Fruit fly (Drosophila melanogaster) whole organism, embryonic: ENCODE results near the gene CG33332.
A peak's percentile ranks its signal among the peaks of the same experiment; 100 is the strongest.

Experiments
- Awh ChIP-seq: fragments of 200-800 bp; sonication (Bioruptor generic); IDR thresholded peaks from 2 replicates; pipeline ENCODE4, ENCODE4 v1.3.6; 2022; ENCODE audit warnings: missing biosample characterization, missing genetic modification characterization
- CG1024 ChIP-seq: fragments of 200-800 bp; sonication (Bioruptor generic); IDR thresholded peaks from 2 replicates; pipeline ENCODE4 v1.3.6; 2022; ENCODE audit warnings: missing biosample characterization, missing genetic modification characterization
- CG12071 ChIP-seq: fragments of 200-800 bp; sonication (Bioruptor generic); optimal IDR thresholded peaks from 3 replicates; lab custom pipeline; 2018; ENCODE audit warnings: missing biosample characterization, mild to moderate bottlenecking, missing genetic modification characterization
- CG12236 ChIP-seq: fragments of 200-800 bp; sonication (Bioruptor generic); optimal IDR thresholded peaks from 2 replicates; lab custom pipeline; 2016; ENCODE audit warnings: missing biosample characterization, missing genetic modification characterization
- CG1233 ChIP-seq: fragments of 200-800 bp; sonication (Bioruptor generic); optimal IDR thresholded peaks from 4 replicates; lab custom pipeline; 2018; ENCODE audit warnings: missing biosample characterization, mild to moderate bottlenecking, missing genetic modification characterization
- CG14050 ChIP-seq: fragments of 200-800 bp; sonication (Bioruptor generic); IDR thresholded peaks from 3 replicates; pipeline ENCODE4 v1.3.6; 2022; ENCODE audit warnings: missing biosample characterization, missing genetic modification characterization
- CG15479 ChIP-seq: fragments of 200-800 bp; sonication (Bioruptor generic); optimal IDR thresholded peaks from 3 replicates; lab custom pipeline; 2019; ENCODE audit warnings: missing biosample characterization, mild to moderate bottlenecking, missing genetic modification characterization, moderate library complexity
- CG17328 ChIP-seq: fragments of 200-800 bp; sonication (Bioruptor generic); IDR thresholded peaks from 2 replicates; pipeline ENCODE4 v1.3.6; 2022; ENCODE audit warnings: missing biosample characterization, missing genetic modification characterization
- CG30020 ChIP-seq: fragments of 200-800 bp; optimal IDR thresholded peaks from 2 replicates; lab custom pipeline; 2019; ENCODE audit warnings: missing biosample characterization, mild to moderate bottlenecking, missing genetic modification characterization, moderate library complexity
- CG34376 ChIP-seq: fragments of 200-800 bp; sonication (Bioruptor generic); optimal IDR thresholded peaks from 2 replicates; lab custom pipeline; 2018; ENCODE audit warnings: missing biosample characterization, mild to moderate bottlenecking, missing genetic modification characterization
- CG7372 ChIP-seq: fragments of 200-800 bp; sonication (Bioruptor generic); IDR thresholded peaks from 2 replicates; pipeline ENCODE4 v1.3.6; 2022; ENCODE audit warnings: missing biosample characterization, missing genetic modification characterization
- CG7963 ChIP-seq: fragments of 200-800 bp; sonication (Bioruptor generic); IDR thresholded peaks from 3 replicates; pipeline ENCODE4 v1.3.6; 2022; ENCODE audit warnings: missing biosample characterization, missing genetic modification characterization; ENCODE audit not compliant: partially characterized antibody
- CG8290 ChIP-seq, 3 experiments: fragments of 200-800 bp; sonication (Bioruptor generic); optimal IDR thresholded peaks; 2 replicates each; lab custom pipeline; 2016 to 2019; ENCODE audit warnings: missing biosample characterization in 3 of 3, missing genetic modification characterization in 3 of 3, mild to moderate bottlenecking in 2 of 3, moderate library complexity in 1 of 3
- CG8359 ChIP-seq: fragments of 200-800 bp; sonication (Bioruptor generic); optimal IDR thresholded peaks from 2 replicates; lab custom pipeline; 2017; ENCODE audit warnings: missing biosample characterization, mild to moderate bottlenecking, missing genetic modification characterization, borderline replicate concordance
- CG8478 ChIP-seq: fragments of >200 bp; optimal IDR thresholded peaks from 2 replicates; lab custom pipeline; 2018
- CTCF ChIP-seq: fragments of 200-800 bp; sonication (Bioruptor generic); optimal IDR thresholded peaks from 2 replicates; lab custom pipeline; 2017; ENCODE audit warnings: missing biosample characterization, mild to moderate bottlenecking, missing genetic modification characterization, moderate library complexity
- Dek ChIP-seq: fragments of 200-800 bp; sonication (Bioruptor generic); optimal IDR thresholded peaks from 3 replicates; lab custom pipeline; 2019; ENCODE audit warnings: missing biosample characterization, mild to moderate bottlenecking, missing genetic modification characterization, moderate library complexity
- E2f1 ChIP-seq: fragments of 200-800 bp; sonication (Bioruptor generic); IDR thresholded peaks from 2 replicates; pipeline ENCODE4 v1.3.6; 2022; ENCODE audit warnings: missing biosample characterization, missing genetic modification characterization
- ERR ChIP-seq: fragments of 200-800 bp; sonication (Bioruptor generic); optimal IDR thresholded peaks from 2 replicates; lab custom pipeline; 2016; ENCODE audit warnings: missing biosample characterization, missing genetic modification characterization
- HLH3B ChIP-seq: fragments of 200-800 bp; sonication (Bioruptor generic); IDR thresholded peaks from 2 replicates; pipeline ENCODE4 v1.3.6; 2022; ENCODE audit warnings: missing biosample characterization, missing genetic modification characterization
- HmgD ChIP-seq: fragments of 200-800 bp; sonication (Bioruptor generic); optimal IDR thresholded peaks from 3 replicates; lab custom pipeline; 2016; ENCODE audit warnings: missing biosample characterization, missing genetic modification characterization
- Hr3 ChIP-seq: fragments of 200-800 bp; sonication (Bioruptor generic); optimal IDR thresholded peaks from 3 replicates; lab custom pipeline; 2016; ENCODE audit warnings: missing biosample characterization, missing genetic modification characterization
- MESR4 ChIP-seq: fragments of 200-800 bp; sonication (Bioruptor generic); optimal IDR thresholded peaks from 2 replicates; lab custom pipeline; 2018; ENCODE audit warnings: missing biosample characterization, mild to moderate bottlenecking, missing genetic modification characterization, moderate library complexity
- Nf-YA ChIP-seq: fragments of 200-800 bp; sonication (Bioruptor generic); IDR thresholded peaks from 2 replicates; pipeline ENCODE4 v1.3.6; 2022; ENCODE audit warnings: missing biosample characterization, missing genetic modification characterization
- Ptx1 ChIP-seq: fragments of 200-800 bp; sonication (Bioruptor generic); IDR thresholded peaks from 2 replicates; pipeline ENCODE4 v1.3.6; 2022; ENCODE audit warnings: missing biosample characterization, missing genetic modification characterization
- Six4 ChIP-seq: fragments of 200-800 bp; sonication (Bioruptor generic); optimal IDR thresholded peaks from 2 replicates; lab custom pipeline; 2016; ENCODE audit warnings: missing biosample characterization, missing genetic modification characterization
- Sox102F ChIP-seq: fragments of 200-800 bp; sonication (Bioruptor generic); optimal IDR thresholded peaks from 2 replicates; lab custom pipeline; 2018; ENCODE audit warnings: missing biosample characterization, mild to moderate bottlenecking, missing genetic modification characterization, moderate library complexity
- cas ChIP-seq: fragments of 200-800 bp; sonication (Bioruptor generic); IDR thresholded peaks from 2 replicates; pipeline ENCODE4 v1.3.6; 2022; ENCODE audit warnings: missing biosample characterization, missing genetic modification characterization
- danr ChIP-seq: fragments of 200-800 bp; sonication (Bioruptor generic); IDR thresholded peaks from 2 replicates; pipeline ENCODE4 v1.3.6; 2022; ENCODE audit warnings: missing biosample characterization, missing genetic modification characterization
- dmrt11E ChIP-seq: fragments of 200-800 bp; sonication (Bioruptor generic); optimal IDR thresholded peaks from 3 replicates; lab custom pipeline; 2018; ENCODE audit warnings: missing biosample characterization, mild to moderate bottlenecking, missing genetic modification characterization, moderate library complexity
- fd102C ChIP-seq: fragments of 200-800 bp; sonication (Bioruptor generic); optimal IDR thresholded peaks from 2 replicates; lab custom pipeline; 2018; ENCODE audit warnings: missing biosample characterization, mild to moderate bottlenecking, missing genetic modification characterization, moderate library complexity
- fd3F ChIP-seq: fragments of 200-800 bp; sonication (Bioruptor generic); optimal IDR thresholded peaks from 2 replicates; lab custom pipeline; 2018; ENCODE audit warnings: missing biosample characterization, mild to moderate bottlenecking, missing genetic modification characterization, moderate library complexity
- fd64A ChIP-seq: fragments of 200-800 bp; sonication (Bioruptor generic); optimal IDR thresholded peaks from 3 replicates; lab custom pipeline; 2018; ENCODE audit warnings: missing biosample characterization, mild to moderate bottlenecking, missing genetic modification characterization
- kah ChIP-seq: fragments of 200-800 bp; sonication (Bioruptor generic); optimal IDR thresholded peaks from 2 replicates; lab custom pipeline; 2018; ENCODE audit warnings: missing biosample characterization, mild to moderate bottlenecking, missing genetic modification characterization
- nerfin-2 ChIP-seq: fragments of 200-800 bp; sonication (Bioruptor generic); IDR thresholded peaks from 2 replicates; pipeline ENCODE4 v1.3.6; 2022; ENCODE audit warnings: missing biosample characterization, missing genetic modification characterization; ENCODE audit not compliant: partially characterized antibody
- otp ChIP-seq: fragments of 200-800 bp; sonication (Bioruptor generic); IDR thresholded peaks from 3 replicates; pipeline ENCODE4, ENCODE4 v1.3.6; 2022; ENCODE audit warnings: missing biosample characterization, missing genetic modification characterization
- ranshi ChIP-seq: fragments of 200-800 bp; sonication (Bioruptor generic); IDR thresholded peaks from 2 replicates; pipeline ENCODE4 v1.3.6; 2022; ENCODE audit warnings: missing biosample characterization, missing genetic modification characterization
- sd ChIP-seq: fragments of 200-800 bp; sonication (Bioruptor generic); optimal IDR thresholded peaks from 3 replicates; lab custom pipeline; 2018; ENCODE audit warnings: missing biosample characterization, mild to moderate bottlenecking, missing genetic modification characterization, moderate library complexity
- sug ChIP-seq: fragments of 200-800 bp; optimal IDR thresholded peaks from 2 replicates; lab custom pipeline; 2019; ENCODE audit warnings: missing biosample characterization, mild to moderate bottlenecking, missing genetic modification characterization, moderate library complexity
- wdn ChIP-seq: fragments of 200-800 bp; sonication (Bioruptor generic); IDR thresholded peaks from 2 replicates; pipeline ENCODE4 v1.3.6; 2022; ENCODE audit warnings: missing biosample characterization, missing genetic modification characterization
- zfh2 ChIP-seq: fragments of 200-800 bp; sonication (Bioruptor generic); optimal IDR thresholded peaks from 2 replicates; lab custom pipeline; 2016; ENCODE audit warnings: missing biosample characterization, missing genetic modification characterization

CG33332 gene

DNA sequence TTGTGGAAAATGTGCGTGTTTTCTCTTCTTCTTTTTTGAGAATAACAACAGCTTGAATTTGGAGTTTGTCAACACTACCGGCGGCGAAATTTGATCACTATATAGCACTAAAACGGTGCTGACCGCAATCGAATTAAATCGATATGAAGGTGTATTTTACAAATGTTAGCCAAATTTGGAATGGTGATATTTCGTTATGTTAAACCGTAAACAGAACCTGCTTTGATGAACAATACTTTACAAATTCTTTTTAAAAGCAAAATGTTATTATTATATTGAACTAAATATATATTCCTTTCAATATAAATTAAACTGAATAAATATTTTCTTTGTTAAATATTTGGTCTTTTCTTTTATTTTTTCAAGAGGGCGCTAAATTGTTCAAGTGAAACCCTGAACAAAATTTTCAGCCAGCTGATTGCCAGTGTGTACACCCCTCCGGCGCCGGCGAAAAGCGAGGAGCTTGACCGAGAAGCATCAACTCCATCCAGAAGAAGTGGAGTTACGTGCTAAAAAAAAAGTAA, at the start of gene CG33332, which contains the start of the genes Rrp6 and CG33331 (continued):
- peak; percentile 80 for TF ChIP-seq fd3F (GFP tag; lab: Kevin White, UChicago)
- TF ChIP-seq Awh (GFP tag; lab: Robert Waterston, UW) = no peak
- TF ChIP-seq dmrt11E (tag; lab: Kevin White, UChicago) = peak; percentile 50
- peak; percentile 43; the same call in 1 of the 2 replicates for TF ChIP-seq ranshi (GFP tag; lab: Robert Waterston, UW)
- TF ChIP-seq CG14050 (GFP tag; lab: Robert Waterston, UW) = 0 out of 3 replicates have a peak, but pooled peaks have one; percentile 15
- TF ChIP-seq ERR (GFP tag; lab: Kevin White, UChicago) = peak; percentile 15
- peak; percentile 29; the same call in 1 of the 2 replicates for TF ChIP-seq CG17328 (GFP tag; lab: Robert Waterston, UW)
- no peak for TF ChIP-seq cas
- peak; percentile 78 for TF ChIP-seq Dek (tag; lab: Kevin White, UChicago)
- TF ChIP-seq CG1024 = no peak
- TF ChIP-seq E2f1 (GFP tag; lab: Robert Waterston, UW) = peak; percentile 44; the same call in 1 of the 2 replicates
- peak; percentile 59 for TF ChIP-seq CG34376 (GFP tag; lab: Kevin White, UChicago)
- no peak for TF ChIP-seq sd (tag; lab: Kevin White, UChicago)
- peak; percentile 40; the same call in 1 of the 2 replicates for TF ChIP-seq HLH3B (GFP tag; lab: Robert Waterston, UW)
- TF ChIP-seq Ptx1 (GFP tag; lab: Robert Waterston, UW) = peak; percentile 57
- peak; percentile 57 for TF ChIP-seq CTCF (GFP tag; lab: Kevin White, UChicago)
- TF ChIP-seq danr (GFP tag; lab: Robert Waterston, UW) = no peak
- TF ChIP-seq CG8478 (lab: Kevin White, UChicago) = no peak
- no peak for TF ChIP-seq fd64A
- TF ChIP-seq CG12071 (GFP tag; lab: Kevin White, UChicago) = peak; percentile 33
- TF ChIP-seq HmgD (GFP tag; lab: Kevin White, UChicago) = no peak
- peak; percentile 46 for TF ChIP-seq MESR4
- TF ChIP-seq CG12236 (GFP tag; lab: Kevin White, UChicago) = no peak
- TF ChIP-seq wdn = no peak
- no peak for TF ChIP-seq kah
- no peak for TF ChIP-seq Sox102F
- TF ChIP-seq CG7372 (GFP tag; lab: Robert Waterston, UW) = peak; percentile 48; the same call in 1 of the 2 replicates
- no peak for TF ChIP-seq CG8359 (GFP tag; lab: Kevin White, UChicago)
- peak; percentile 80 for TF ChIP-seq Hr3
- TF ChIP-seq sug (tag; lab: Kevin White, UChicago) = peak; percentile 80
- no peak for TF ChIP-seq CG15479
- TF ChIP-seq zfh2 (GFP tag; lab: Kevin White, UChicago) = peak; percentile 76
- no peak for TF ChIP-seq otp (GFP tag; lab: Robert Waterston, UW)
- peak; percentile 65 for TF ChIP-seq CG1233

DNA sequence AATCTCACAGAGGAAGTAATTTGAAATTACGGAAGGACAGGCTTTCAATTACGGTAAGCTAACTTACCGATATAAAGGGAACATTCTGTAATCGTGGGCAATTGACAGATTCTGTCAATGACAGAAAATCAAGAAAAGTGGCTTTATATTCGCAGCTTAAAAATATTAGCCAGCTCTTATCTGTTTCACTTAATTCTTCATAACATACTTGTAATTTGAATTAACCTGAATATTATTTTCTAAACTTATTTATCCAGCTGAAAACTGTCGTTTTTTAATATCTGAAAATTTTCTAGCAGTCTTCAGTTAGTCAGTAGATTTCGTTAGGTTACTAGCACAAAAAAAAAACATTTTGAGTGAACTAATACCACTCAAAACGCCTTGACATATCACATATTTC, 41.5 kb upstream of the CG33332 start, which contains the start of gene CG3610:
CG3610 (plus strand) TSS at position 301 of the 400 bp plus-strand sequence.
- no peak for TF ChIP-seq CG8290 (GFP tag; optimal IDR thresholded peaks at IDR 0.05; lab: Kevin White, UChicago)
- no peak for TF ChIP-seq CG8290 (tag; optimal IDR thresholded peaks at IDR 0.05; lab: Kevin White, UChicago)
- TF ChIP-seq nerfin-2 (GFP tag; lab: Robert Waterston, UW) = no peak
- no peak for TF ChIP-seq CG7963
- no peak for TF ChIP-seq CG30020 (tag; lab: Kevin White, UChicago)
- TF ChIP-seq fd102C = no peak
- TF ChIP-seq Six4 (GFP tag; lab: Kevin White, UChicago) = no peak
- TF ChIP-seq Nf-YA = no peak
